Worm (Caenorhabditis elegans) whole organism, L4 larva: ENCODE measurements around the gene F42A6.2.

Experiments
- D1046.2 ChIP-seq: fragments of 200-800 bp; sonication (Bioruptor generic); IDR thresholded peaks from 2 replicates; pipeline ENCODE4 v1.3.6; 2022; ENCODE audit warnings: missing genetic modification characterization, missing compliant biosample characterization
- F44E2.7 ChIP-seq: fragments of 200-800 bp; sonication (Bioruptor generic); IDR thresholded peaks from 2 replicates; pipeline ENCODE4 v2.1.2; 2022; ENCODE audit warnings: missing genetic modification characterization, missing compliant biosample characterization
- F49E8.2 ChIP-seq: sonication (generic microtip); optimal IDR thresholded peaks from 2 replicates; lab custom pipeline; 2016; ENCODE audit warnings: missing compliant biosample characterization, mild to moderate bottlenecking, missing genetic modification characterization, borderline replicate concordance
- T20F7.1 ChIP-seq: fragments of 200-800 bp; sonication (Bioruptor generic); optimal IDR thresholded peaks from 2 replicates; lab custom pipeline; 2018; ENCODE audit warnings: mild to moderate bottlenecking, missing genetic modification characterization, missing compliant biosample characterization
- Y48G9A.11 ChIP-seq: fragments of 200-800 bp; sonication (Bioruptor generic); IDR thresholded peaks from 2 replicates; pipeline ENCODE4 v1.3.6; 2022; ENCODE audit warnings: missing genetic modification reagents, missing genetic modification characterization, missing compliant biosample characterization
- aly-2 ChIP-seq: sonication (generic microtip); optimal IDR thresholded peaks from 2 replicates; lab custom pipeline; 2018; ENCODE audit warnings: missing biosample characterization, missing genetic modification characterization
- attf-4 ChIP-seq: sonication (generic microtip); optimal IDR thresholded peaks from 3 replicates; lab custom pipeline; 2017; ENCODE audit warnings: missing biosample characterization, missing genetic modification characterization
- ceh-32 ChIP-seq: sonication (generic microtip); optimal IDR thresholded peaks from 2 replicates; lab custom pipeline; 2016; ENCODE audit warnings: mild to moderate bottlenecking, missing genetic modification characterization, missing compliant biosample characterization; ENCODE audit not compliant: poor library complexity
- ceh-44 ChIP-seq: fragments of 200-800 bp; sonication (Bioruptor generic); IDR thresholded peaks from 2 replicates; pipeline ENCODE4 v1.3.6; 2022; ENCODE audit warnings: missing genetic modification reagents, missing genetic modification characterization, missing compliant biosample characterization
- ceh-82 ChIP-seq: sonication (generic microtip); optimal IDR thresholded peaks from 2 replicates; lab custom pipeline; 2017; ENCODE audit warnings: missing biosample characterization, missing genetic modification characterization
- ces-1 ChIP-seq: fragments of 150-350 bp; sonication (generic microtip); optimal IDR thresholded peaks from 4 replicates; lab custom pipeline; 2014; ENCODE audit warnings: missing biosample characterization, missing genetic modification reagents, missing genetic modification characterization
- cey-2 ChIP-seq: sonication (generic microtip); optimal IDR thresholded peaks from 3 replicates; lab custom pipeline; 2017; ENCODE audit warnings: missing genetic modification characterization, mild to moderate bottlenecking, missing compliant biosample characterization, antibody characterized with exemption, borderline replicate concordance; ENCODE audit not compliant: insufficient read depth
- ctbp-1 ChIP-seq: fragments of 200-800 bp; sonication (Bioruptor generic); IDR thresholded peaks from 2 replicates; pipeline ENCODE4 v1.3.6; 2022; ENCODE audit warnings: missing genetic modification reagents, missing genetic modification characterization, missing compliant biosample characterization
- daf-19 ChIP-seq: fragments of 200-800 bp; sonication (Bioruptor generic); conservative IDR thresholded peaks from 2 replicates; pipeline ENCODE4 v1.3.6; 2022; ENCODE audit warnings: missing genetic modification characterization, missing compliant biosample characterization
- dmd-8 ChIP-seq: fragments of 200-800 bp; sonication (Bioruptor generic); IDR thresholded peaks from 2 replicates; pipeline ENCODE4 v1.3.6; 2022; ENCODE audit warnings: missing genetic modification characterization, missing compliant biosample characterization
- dmd-9 ChIP-seq: fragments of 200-800 bp; sonication (Bioruptor generic); IDR thresholded peaks from 2 replicates; pipeline ENCODE4 v1.3.6; 2022; ENCODE audit warnings: missing genetic modification reagents, missing genetic modification characterization, missing compliant biosample characterization
- dpl-1 ChIP-seq: fragments of 150-350 bp; optimal IDR thresholded peaks from 2 replicates; lab custom pipeline; 2014; ENCODE audit warnings: missing biosample characterization, missing genetic modification reagents, missing genetic modification characterization
- dve-1 ChIP-seq: sonication (generic microtip); optimal IDR thresholded peaks from 2 replicates; lab custom pipeline; 2017; ENCODE audit warnings: antibody characterized with exemption, mild to moderate bottlenecking, missing genetic modification characterization, missing compliant biosample characterization; ENCODE audit not compliant: insufficient read depth
- egl-43 ChIP-seq: fragments of 200-800 bp; sonication (Bioruptor generic); IDR thresholded peaks from 2 replicates; pipeline ENCODE4 v1.3.6; 2022; ENCODE audit warnings: missing genetic modification reagents, missing genetic modification characterization, missing compliant biosample characterization
- fkh-10 ChIP-seq: fragments of 150-350 bp; optimal IDR thresholded peaks from 2 replicates; lab custom pipeline; 2014; ENCODE audit warnings: missing biosample characterization, missing genetic modification reagents, missing genetic modification characterization
- hif-1 ChIP-seq, 2 experiments: sonication (generic microtip); optimal IDR thresholded peaks; 2 replicates each; lab custom pipeline; 2016 to 2017; ENCODE audit warnings: missing compliant biosample characterization in 2 of 2, missing genetic modification characterization in 2 of 2, missing genetic modification reagents in 2 of 2, missing genotype in 2 of 2, mild to moderate bottlenecking in 1 of 2
- hmg-1.1 ChIP-seq: fragments of 200-800 bp; sonication (Bioruptor generic); IDR thresholded peaks from 2 replicates; pipeline ENCODE4 v1.3.6; 2022; ENCODE audit warnings: missing genetic modification reagents, missing genetic modification characterization, missing compliant biosample characterization
- jun-1 ChIP-seq: fragments of 150-350 bp; optimal IDR thresholded peaks from 2 replicates; lab custom pipeline; 2014; ENCODE audit warnings: missing biosample characterization, missing genetic modification reagents, missing genetic modification characterization
- lin-1 ChIP-seq: fragments of 200-800 bp; sonication (Bioruptor generic); IDR thresholded peaks from 2 replicates; pipeline ENCODE4 v1.3.6; 2022; ENCODE audit warnings: missing genetic modification reagents, missing genetic modification characterization, missing compliant biosample characterization
- lin-13 ChIP-seq: fragments of 150-350 bp; optimal IDR thresholded peaks from 2 replicates; lab custom pipeline; 2014; ENCODE audit warnings: missing biosample characterization, missing genetic modification reagents, missing genetic modification characterization
- lin-15B ChIP-seq: fragments of 150-350 bp; sonication (generic microtip); optimal IDR thresholded peaks from 3 replicates; lab custom pipeline; 2014; ENCODE audit warnings: missing biosample characterization, missing genetic modification characterization
- lin-29 ChIP-seq: fragments of 200-800 bp; sonication (Bioruptor generic); IDR thresholded peaks from 2 replicates; pipeline ENCODE4 v1.3.6; 2022; ENCODE audit warnings: missing genetic modification reagents, missing genetic modification characterization, missing compliant biosample characterization
- lin-39 ChIP-seq: fragments of 150-350 bp; optimal IDR thresholded peaks from 2 replicates; lab custom pipeline; 2014; ENCODE audit warnings: missing biosample characterization, missing genetic modification reagents, missing genetic modification characterization
- lsy-2 ChIP-seq, 2 experiments: fragments of 150-350 bp in 1 of 2; sonication (generic microtip) in 1 of 2; optimal IDR thresholded peaks; 2 replicates each; lab custom pipeline; 2014 to 2017; ENCODE audit warnings: missing biosample characterization in 2 of 2, missing genetic modification characterization in 2 of 2
- madf-5 ChIP-seq, 2 experiments: fragments of 200-800 bp; sonication (Bioruptor generic); IDR thresholded peaks; 2 replicates each; pipeline ENCODE4 v1.3.6; 2022; ENCODE audit warnings: missing compliant biosample characterization in 2 of 2, missing genetic modification characterization in 2 of 2
- madf-9 ChIP-seq: fragments of 200-800 bp; sonication (Bioruptor generic); conservative IDR thresholded peaks from 2 replicates; pipeline ENCODE4 v1.3.6; 2022; ENCODE audit warnings: missing genetic modification reagents, missing genetic modification characterization, missing compliant biosample characterization
- mdl-1 ChIP-seq, 2 experiments: fragments of 150-350 bp in 1 of 2; sonication (generic microtip) in 1 of 2; optimal IDR thresholded peaks; 2 replicates each; lab custom pipeline; 2014 to 2017; ENCODE audit warnings: missing biosample characterization in 2 of 2, missing genetic modification characterization in 2 of 2
- mep-1 ChIP-seq: fragments of 150-350 bp; sonication (generic microtip); optimal IDR thresholded peaks from 3 replicates; lab custom pipeline; 2014; ENCODE audit warnings: missing biosample characterization, missing genetic modification characterization
- nhr-10 ChIP-seq: fragments of 150-350 bp; optimal IDR thresholded peaks from 2 replicates; lab custom pipeline; 2014; ENCODE audit warnings: missing biosample characterization, missing genetic modification characterization
- nhr-28 ChIP-seq: fragments of 150-350 bp; optimal IDR thresholded peaks from 2 replicates; lab custom pipeline; 2014; ENCODE audit warnings: missing biosample characterization, missing genetic modification characterization
- nhr-41 ChIP-seq: fragments of 200-800 bp; sonication (Bioruptor generic); IDR thresholded peaks from 2 replicates; pipeline ENCODE4 v1.3.6; 2022; ENCODE audit warnings: missing genetic modification reagents, missing genetic modification characterization, missing compliant biosample characterization
- nhr-77 ChIP-seq: fragments of 150-350 bp; optimal IDR thresholded peaks from 2 replicates; lab custom pipeline; 2014; ENCODE audit warnings: missing biosample characterization, missing genetic modification characterization
- rbr-2 ChIP-seq: sonication (generic microtip); optimal IDR thresholded peaks from 2 replicates; lab custom pipeline; 2016; ENCODE audit warnings: missing genotype, missing genetic modification characterization, missing compliant biosample characterization
- skn-1 ChIP-seq: fragments of 150-350 bp; optimal IDR thresholded peaks from 2 replicates; lab custom pipeline; 2014; ENCODE audit warnings: missing biosample characterization, missing genetic modification characterization
- snpc-1.2 ChIP-seq: fragments of 200-800 bp; sonication (Bioruptor generic); IDR thresholded peaks from 2 replicates; pipeline ENCODE4 v1.3.6; 2022; ENCODE audit warnings: missing genetic modification reagents, missing genetic modification characterization, missing compliant biosample characterization
- snpc-4 ChIP-seq: fragments of 150-350 bp; optimal IDR thresholded peaks from 2 replicates; lab custom pipeline; 2014; ENCODE audit warnings: missing biosample characterization, missing genetic modification characterization
- spr-1 ChIP-seq: sonication (generic microtip); optimal IDR thresholded peaks from 2 replicates; lab custom pipeline; 2016; ENCODE audit warnings: mild to moderate bottlenecking, missing genetic modification characterization, missing compliant biosample characterization
- spr-3 ChIP-seq: fragments of 200-800 bp; sonication (Bioruptor generic); optimal IDR thresholded peaks from 2 replicates; lab custom pipeline; 2018; ENCODE audit warnings: mild to moderate bottlenecking, missing genetic modification characterization, missing compliant biosample characterization
- tag-97 ChIP-seq: fragments of 200-800 bp; sonication (Bioruptor generic); IDR thresholded peaks from 2 replicates; pipeline ENCODE4 v1.3.6; 2022; ENCODE audit warnings: missing genetic modification characterization, missing compliant biosample characterization
- tra-1 ChIP-seq: fragments of 200-800 bp; sonication (Bioruptor generic); IDR thresholded peaks from 2 replicates; pipeline ENCODE4 v1.3.6; 2022; ENCODE audit warnings: missing genetic modification reagents, missing genetic modification characterization, missing compliant biosample characterization
- unc-130 ChIP-seq: sonication (generic microtip); optimal IDR thresholded peaks from 2 replicates; lab custom pipeline; 2016; ENCODE audit warnings: missing genetic modification reagents, missing genetic modification characterization, missing compliant biosample characterization
- unc-39 ChIP-seq: sonication (generic microtip); optimal IDR thresholded peaks from 2 replicates; lab custom pipeline; 2017; ENCODE audit warnings: missing biosample characterization, missing genetic modification characterization
- unc-62 ChIP-seq, 3 experiments: fragments of 150-350 bp in 1 of 3; sonication (generic microtip); optimal IDR thresholded peaks in 2 of 3; peaks in 1 of 3; 1 replicate in 1 of 3; 2 replicates in 2 of 3; lab custom pipeline; 2014 to 2017; ENCODE audit warnings: missing biosample characterization in 3 of 3, missing genetic modification characterization in 3 of 3, missing genetic modification reagents in 3 of 3, missing genotype in 1 of 3
- vab-7 ChIP-seq: fragments of 200-800 bp; sonication (Bioruptor generic); IDR thresholded peaks from 2 replicates; pipeline ENCODE4 v1.3.6; 2022; ENCODE audit warnings: missing genetic modification reagents, missing genetic modification characterization, missing compliant biosample characterization
- zip-11 ChIP-seq: fragments of 200-800 bp; sonication (Bioruptor generic); IDR thresholded peaks from 2 replicates; pipeline ENCODE4 v1.3.6; 2022; ENCODE audit warnings: missing genetic modification characterization, missing compliant biosample characterization

The F42A6.2 gene

ce11 chrIV:3311243-3311642, 30.0 kb upstream of the F42A6.2 start, which contains the start of gene zip-11 (continued):
- TF ChIP-seq ctbp-1 (peak; percentile 56; the same call in 1 of the 2 replicates), F44E2.7 (GFP tag; lab: Robert Waterston, UW) (0 out of 2 replicates have a peak, but pooled peaks have one; percentile 10), lin-15B (tag; lab: Kevin White, UChicago) (no peak), zip-11 (GFP tag; lab: Robert Waterston, UW) (no peak), lin-39 (tag; lab: Kevin White, UChicago) (no peak), Y48G9A.11 (GFP tag; lab: Robert Waterston, UW) (no peak), unc-39 (tag; lab: Kevin White, UChicago) (no peak), nhr-41 (GFP tag; lab: Robert Waterston, UW) (no peak), vab-7 (GFP tag; lab: Robert Waterston, UW) (0 out of 2 replicates have a peak, but pooled peaks have one; percentile 29), dve-1 (tag; lab: Kevin White, UChicago) (peak; percentile 33), snpc-1.2 (GFP tag; lab: Robert Waterston, UW) (no peak), attf-4 (no peak), ceh-82 (tag; lab: Kevin White, UChicago) (no peak), ceh-44 (GFP tag; lab: Robert Waterston, UW) (no peak), lin-1 (GFP tag; lab: Robert Waterston, UW) (0 out of 2 replicates have a peak, but pooled peaks have one; percentile 25), aly-2 (tag; lab: Kevin White, UChicago) (no peak), mep-1 (peak; percentile 56), spr-3 (GFP tag; lab: Kevin White, UChicago) (peak; percentile 100), hif-1 (tag; optimal IDR thresholded peaks at IDR 0.05; lab: Kevin White, UChicago) (peak in 1 of 2 experiments; percentile 55), egl-43 (peak; percentile 73), spr-1 (tag; lab: Kevin White, UChicago) (peak; percentile 97), fkh-10 (GFP tag; lab: Kevin White, UChicago) (no peak), nhr-77 (no peak), nhr-10 (tag; lab: Kevin White, UChicago) (no peak), daf-19 (GFP tag; lab: Robert Waterston, UW) (no peak), lin-13 (no peak), ces-1 (GFP tag; lab: Kevin White, UChicago) (no peak), T20F7.1 (GFP tag; lab: Kevin White, UChicago) (no peak), madf-9 (0 out of 2 replicates have a peak, but pooled peaks have one; percentile 28), dmd-9 (GFP tag; lab: Robert Waterston, UW) (0 out of 2 replicates have a peak, but pooled peaks have one; percentile 22), tag-97 (GFP tag; lab: Robert Waterston, UW) (no peak), rbr-2 (tag; lab: Kevin White, UChicago) (peak; percentile 71), ceh-32 (tag; lab: Kevin White, UChicago) (no peak), dmd-8 (GFP tag; lab: Robert Waterston, UW) (no peak), jun-1 (tag; lab: Kevin White, UChicago) (no peak), D1046.2 (GFP tag; lab: Robert Waterston, UW) (0 out of 2 replicates have a peak, but pooled peaks have one; percentile 62), lsy-2 (tag; optimal IDR thresholded peaks at IDR 0.05; lab: Kevin White, UChicago) (peak in 1 of 2 experiments; percentile 77), F49E8.2 (tag; lab: Kevin White, UChicago) (no peak), nhr-28 (tag; lab: Kevin White, UChicago) (peak; percentile 50), tra-1 (0 out of 2 replicates have a peak, but pooled peaks have one; percentile 8), skn-1 (no peak), hmg-1.1 (GFP tag; lab: Robert Waterston, UW) (peak; percentile 82), cey-2 (no peak), lin-29 (GFP tag; lab: Robert Waterston, UW) (peak; percentile 71; the same call in 1 of the 2 replicates), dpl-1 (peak; percentile 44), unc-62 (GFP tag; optimal IDR thresholded peaks at IDR 0.05 in 1 of 2; lab: Kevin White, UChicago) (peak in 1 of 2 experiments; percentile 63), unc-62 (tag; optimal IDR thresholded peaks at IDR 0.05; lab: Kevin White, UChicago) (no peak), snpc-4 (tag; lab: Kevin White, UChicago) (no peak), unc-130 (GFP tag; lab: Kevin White, UChicago) (no peak), mdl-1 (tag; optimal IDR thresholded peaks at IDR 0.05; lab: Kevin White, UChicago) (peak in 1 of 2 experiments; percentile 52), madf-5 (GFP tag; IDR thresholded peaks at IDR 0.05; lab: Robert Waterston, UW) (no peak)
